Worm (Caenorhabditis elegans) whole organism, mixed stage, embryonic: ENCODE results near the gene W09D10.5.

Experiments used
- M03D4.4 ChIP-seq: sonication (generic microtip); optimal IDR thresholded peaks from 2 replicates; lab custom pipeline; 2017; ENCODE audit warnings: mild to moderate bottlenecking, missing genetic modification characterization, missing compliant biosample characterization
- bed-3 ChIP-seq: fragments of 200-800 bp; sonication (Bioruptor generic); optimal IDR thresholded peaks from 3 replicates; lab custom pipeline; 2018; ENCODE audit warnings: mild to moderate bottlenecking, missing genetic modification characterization, moderate library complexity, missing compliant biosample characterization
- blmp-1 ChIP-seq: fragments of 150-350 bp; optimal IDR thresholded peaks from 2 replicates; lab custom pipeline; 2014; ENCODE audit warnings: missing biosample characterization, missing genetic modification characterization
- ceh-39 ChIP-seq: fragments of 150-350 bp; optimal IDR thresholded peaks from 2 replicates; lab custom pipeline; 2014; ENCODE audit warnings: missing biosample characterization, missing genetic modification characterization
- ceh-43 ChIP-seq: fragments of 200-800 bp; sonication (Bioruptor generic); optimal IDR thresholded peaks from 2 replicates; lab custom pipeline; 2018; ENCODE audit warnings: mild to moderate bottlenecking, missing genetic modification characterization, moderate library complexity, missing compliant biosample characterization
- ceh-83 ChIP-seq: fragments of 200-800 bp; sonication (Bioruptor generic); optimal IDR thresholded peaks from 2 replicates; lab custom pipeline; 2018; ENCODE audit warnings: mild to moderate bottlenecking, missing genetic modification characterization, missing compliant biosample characterization
- ces-1 ChIP-seq: fragments of 150-350 bp; optimal IDR thresholded peaks from 2 replicates; lab custom pipeline; 2014; ENCODE audit warnings: missing biosample characterization, missing genetic modification reagents, missing genetic modification characterization
- cnd-1 ChIP-seq: fragments of 200-800 bp; sonication (Bioruptor generic); optimal IDR thresholded peaks from 2 replicates; lab custom pipeline; 2018; ENCODE audit warnings: mild to moderate bottlenecking, missing genetic modification characterization, missing compliant biosample characterization
- drap-1 ChIP-seq: fragments of 200-800 bp; sonication (Bioruptor generic); optimal IDR thresholded peaks from 3 replicates; lab custom pipeline; 2018; ENCODE audit warnings: mild to moderate bottlenecking, missing genetic modification characterization, missing compliant biosample characterization
- elt-1 ChIP-seq: sonication (generic microtip); optimal IDR thresholded peaks from 2 replicates; lab custom pipeline; 2017; ENCODE audit warnings: missing genetic modification characterization, mild to moderate bottlenecking, missing compliant biosample characterization, antibody characterized with exemption, moderate library complexity, borderline replicate concordance; ENCODE audit not compliant: insufficient read depth
- elt-3 ChIP-seq: fragments of 150-350 bp; optimal IDR thresholded peaks from 2 replicates; lab custom pipeline; 2014; ENCODE audit warnings: missing biosample characterization, missing genetic modification characterization
- flh-1 ChIP-seq: fragments of 200-800 bp; sonication (Bioruptor generic); optimal IDR thresholded peaks from 2 replicates; lab custom pipeline; 2018; ENCODE audit warnings: mild to moderate bottlenecking, missing genetic modification characterization, moderate library complexity, missing compliant biosample characterization
- ham-2 ChIP-seq: fragments of 200-800 bp; sonication (Bioruptor generic); optimal IDR thresholded peaks from 2 replicates; lab custom pipeline; 2018; ENCODE audit warnings: mild to moderate bottlenecking, missing genetic modification characterization, missing compliant biosample characterization
- hlh-1 ChIP-seq: fragments of 150-350 bp; optimal IDR thresholded peaks from 2 replicates; lab custom pipeline; 2014; ENCODE audit warnings: missing biosample characterization, missing genetic modification reagents, missing genetic modification characterization
- lin-13 ChIP-seq: fragments of 150-350 bp; optimal IDR thresholded peaks from 2 replicates; lab custom pipeline; 2014; ENCODE audit warnings: missing biosample characterization, missing genetic modification characterization
- lin-32 ChIP-seq: fragments of 200-800 bp; sonication (Bioruptor generic); optimal IDR thresholded peaks from 2 replicates; lab custom pipeline; 2018; ENCODE audit warnings: mild to moderate bottlenecking, missing genetic modification characterization, missing compliant biosample characterization
- lsy-2 ChIP-seq: fragments of 150-350 bp; optimal IDR thresholded peaks from 2 replicates; lab custom pipeline; 2014; ENCODE audit warnings: missing biosample characterization, missing genetic modification characterization
- mab-5 ChIP-seq: fragments of 150-350 bp; optimal IDR thresholded peaks from 2 replicates; lab custom pipeline; 2014; ENCODE audit warnings: missing biosample characterization, missing genetic modification characterization
- mep-1 ChIP-seq: fragments of 150-350 bp; optimal IDR thresholded peaks from 2 replicates; lab custom pipeline; 2017; ENCODE audit warnings: missing biosample characterization, missing genetic modification reagents, missing genetic modification characterization, inconsistent platforms
- mls-2 ChIP-seq: sonication (generic microtip); optimal IDR thresholded peaks from 2 replicates; lab custom pipeline; 2016; ENCODE audit warnings: mild to moderate bottlenecking, missing genetic modification characterization, moderate library complexity, missing compliant biosample characterization
- nhr-12 ChIP-seq: fragments of 150-350 bp; optimal IDR thresholded peaks from 2 replicates; lab custom pipeline; 2014; ENCODE audit warnings: missing biosample characterization, missing genetic modification characterization
- nhr-2 ChIP-seq: fragments of 150-350 bp; optimal IDR thresholded peaks from 2 replicates; lab custom pipeline; 2014; ENCODE audit warnings: missing biosample characterization, missing genetic modification characterization
- nhr-237 ChIP-seq: fragments of 150-350 bp; optimal IDR thresholded peaks from 2 replicates; lab custom pipeline; 2014; ENCODE audit warnings: missing biosample characterization, missing genetic modification characterization
- nhr-28 ChIP-seq: fragments of 150-350 bp; optimal IDR thresholded peaks from 2 replicates; lab custom pipeline; 2014; ENCODE audit warnings: missing biosample characterization, missing genetic modification characterization
- nhr-76 ChIP-seq: sonication (generic microtip); optimal IDR thresholded peaks from 2 replicates; lab custom pipeline; 2017; ENCODE audit warnings: missing biosample characterization, missing genetic modification characterization
- pha-4 ChIP-seq: fragments of 150-350 bp; optimal IDR thresholded peaks from 2 replicates; lab custom pipeline; 2018; ENCODE audit warnings: missing biosample characterization, missing genetic modification reagents, missing genetic modification characterization
- sem-2 ChIP-seq: fragments of 200-800 bp; sonication (Bioruptor generic); optimal IDR thresholded peaks from 2 replicates; lab custom pipeline; 2018; ENCODE audit warnings: mild to moderate bottlenecking, missing genetic modification characterization, missing compliant biosample characterization
- snpc-4 ChIP-seq: fragments of 150-350 bp; optimal IDR thresholded peaks from 2 replicates; lab custom pipeline; 2014; ENCODE audit warnings: missing biosample characterization, missing genetic modification characterization
- sptf-1 ChIP-seq: sonication (generic microtip); optimal IDR thresholded peaks from 2 replicates; lab custom pipeline; 2017; ENCODE audit warnings: mild to moderate bottlenecking, missing genetic modification characterization, moderate library complexity, missing compliant biosample characterization
- tbx-8 ChIP-seq: fragments of 200-800 bp; sonication (Bioruptor generic); optimal IDR thresholded peaks from 2 replicates; lab custom pipeline; 2018; ENCODE audit warnings: mild to moderate bottlenecking, missing genetic modification characterization, moderate library complexity, missing compliant biosample characterization
- unc-120 ChIP-seq: sonication (generic microtip); optimal IDR thresholded peaks from 2 replicates; lab custom pipeline; 2017; ENCODE audit warnings: missing genetic modification characterization, missing compliant biosample characterization; ENCODE audit not compliant: poor library complexity, severe bottlenecking
- unc-39 ChIP-seq: fragments of 150-350 bp; optimal IDR thresholded peaks from 2 replicates; lab custom pipeline; 2014; ENCODE audit warnings: missing biosample characterization, missing genetic modification characterization
- unc-62 ChIP-seq: fragments of 150-350 bp; optimal IDR thresholded peaks from 2 replicates; lab custom pipeline; 2014; ENCODE audit warnings: missing biosample characterization, missing genetic modification reagents, missing genetic modification characterization
- zip-8 ChIP-seq: fragments of 150-350 bp; optimal IDR thresholded peaks from 2 replicates; lab custom pipeline; 2014; ENCODE audit warnings: missing biosample characterization, missing genetic modification characterization
- ztf-11 ChIP-seq: fragments of 150-350 bp; optimal IDR thresholded peaks from 2 replicates; lab custom pipeline; 2014; ENCODE audit warnings: missing biosample characterization, missing genetic modification characterization

Gene W09D10.5

ce11 chrIII:10739902-10740301 lies 28.6 kb upstream of the W09D10.5 start:
- TF ChIP-seq ceh-43 (no peak), lin-32 (no peak), lsy-2 (tag; lab: Kevin White, UChicago) (no peak), nhr-12 (tag; lab: Kevin White, UChicago) (no peak), mep-1 (tag; lab: Kevin White, UChicago) (peak; percentile 11), ces-1 (GFP tag; lab: Kevin White, UChicago) (peak; percentile 52), unc-62 (no peak), bed-3 (GFP tag; lab: Kevin White, UChicago) (no peak), nhr-28 (tag; lab: Kevin White, UChicago) (no peak), flh-1 (no peak), blmp-1 (no peak), nhr-76 (tag; lab: Kevin White, UChicago) (no peak), elt-1 (tag; lab: Kevin White, UChicago) (no peak), zip-8 (tag; lab: Kevin White, UChicago) (no peak), ham-2 (peak; percentile 22), cnd-1 (no peak), ceh-83 (GFP tag; lab: Kevin White, UChicago) (no peak), nhr-237 (tag; lab: Kevin White, UChicago) (peak; percentile 40), lin-13 (tag; lab: Kevin White, UChicago) (no peak), ztf-11 (tag; lab: Kevin White, UChicago) (no peak), hlh-1 (no peak), mab-5 (no peak), pha-4 (no peak), mls-2 (tag; lab: Kevin White, UChicago) (peak; percentile 6), sem-2 (GFP tag; lab: Kevin White, UChicago) (no peak), ceh-39 (tag; lab: Kevin White, UChicago) (no peak), tbx-8 (GFP tag; lab: Kevin White, UChicago) (no peak), M03D4.4 (no peak), elt-3 (tag; lab: Kevin White, UChicago) (no peak), snpc-4 (tag; lab: Kevin White, UChicago) (no peak), drap-1 (GFP tag; lab: Kevin White, UChicago) (no peak), sptf-1 (tag; lab: Kevin White, UChicago) (peak; percentile 26), unc-120 (tag; lab: Kevin White, UChicago) (peak; percentile 74), unc-39 (tag; lab: Kevin White, UChicago) (no peak), nhr-2 (tag; lab: Kevin White, UChicago) (no peak)

ce11 chrIII:10739455-10739854 lies 28.1 kb upstream of the W09D10.5 start, which contains the start of gene smap-1:
Gene smap-1, minus strand, starts transcription at chrIII:10739792.
- TF ChIP-seq cnd-1: no peak
- TF ChIP-seq, all 35 proteins: peak for 0

DNA sequence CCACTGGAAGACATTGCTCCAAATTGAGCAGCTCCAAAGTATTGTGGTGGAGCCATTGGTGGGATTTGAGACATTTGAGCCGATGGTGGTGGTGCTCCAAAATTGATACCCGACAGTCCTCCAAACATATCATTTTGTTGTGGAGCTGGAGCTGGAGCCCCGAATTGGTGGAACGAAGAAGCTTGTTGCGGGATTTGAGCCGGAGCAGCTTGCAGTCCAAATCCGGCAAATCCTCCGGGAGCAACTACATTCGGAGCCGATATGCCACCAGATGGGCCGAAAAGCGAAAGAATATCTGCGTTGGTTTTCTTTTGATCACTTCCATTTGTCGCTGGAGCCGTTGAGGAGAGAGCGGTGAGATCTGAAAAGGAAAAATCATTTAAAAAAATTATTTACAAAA lies 26.7 kb upstream of the W09D10.5 start:
- no peak for TF ChIP-seq unc-39 (tag; lab: Kevin White, UChicago)
- TF ChIP-seq tbx-8 (GFP tag; lab: Kevin White, UChicago): no peak
- TF ChIP-seq nhr-12 (tag; lab: Kevin White, UChicago): no peak
- TF ChIP-seq elt-3 (tag; lab: Kevin White, UChicago): no peak
- TF ChIP-seq nhr-2 (tag; lab: Kevin White, UChicago): no peak
- no peak for TF ChIP-seq flh-1
- no peak for TF ChIP-seq cnd-1
- TF ChIP-seq ces-1 (GFP tag; lab: Kevin White, UChicago): no peak
- TF ChIP-seq unc-62: no peak
- no peak for TF ChIP-seq pha-4
- no peak for TF ChIP-seq M03D4.4
- TF ChIP-seq hlh-1: no peak
- TF ChIP-seq, all 35 proteins: peak for 0

ce11 chrIII:10736322-10736985 lies 25.1 kb upstream of the W09D10.5 start:
- TF ChIP-seq unc-120 (tag; lab: Kevin White, UChicago) (no peak), sptf-1 (tag; lab: Kevin White, UChicago) (no peak), pha-4 (no peak), elt-3 (tag; lab: Kevin White, UChicago) (no peak), snpc-4 (tag; lab: Kevin White, UChicago) (no peak), nhr-237 (tag; lab: Kevin White, UChicago) (no peak), sem-2 (GFP tag; lab: Kevin White, UChicago) (no peak), hlh-1 (no peak), nhr-12 (tag; lab: Kevin White, UChicago) (no peak), unc-39 (tag; lab: Kevin White, UChicago) (no peak), unc-62 (no peak), blmp-1 (no peak), ham-2 (no peak)
